Worm (Caenorhabditis elegans): ENCODE data around the gene F28B4.1.

F28B4.1 gene

ce11 chrX:3204778-3205177, at the start of gene F28B4.1:
F28B4.1 (plus strand) TSS chrX:3205078.
- TF ChIP-seq klf-2 (GFP tag; conservative IDR thresholded peaks at IDR 0.05) (no peak), flt-1 (GFP tag; IDR thresholded peaks at IDR 0.05) (no peak), tab-1 (GFP tag; IDR thresholded peaks at IDR 0.05) (no peak), cog-1 (tag; optimal IDR thresholded peaks at IDR 0.05) (no peak)

ce11 chrX:3155111-3155843, 49.6 kb upstream of the F28B4.1 start:
- TF ChIP-seq ref-1 (GFP tag; conservative IDR thresholded peaks at IDR 0.05) (no peak), ztf-23 (GFP tag; IDR thresholded peaks at IDR 0.05) (no peak), cog-1 (tag; optimal IDR thresholded peaks at IDR 0.05) (no peak), T22C8.4 (GFP tag; IDR thresholded peaks at IDR 0.05) (no peak), tab-1 (GFP tag; IDR thresholded peaks at IDR 0.05) (no peak), ztf-29 (GFP tag; IDR thresholded peaks at IDR 0.05) (no peak)

ce11 chrX:3156062-3156791, 48.7 kb upstream of the F28B4.1 start:
- TF ChIP-seq klf-2 (GFP tag; conservative IDR thresholded peaks at IDR 0.05) (no peak), flt-1 (GFP tag; IDR thresholded peaks at IDR 0.05) (no peak), med-1 (GFP tag; optimal IDR thresholded peaks at IDR 0.05; ENCODE audit: insufficient read depth) (no peak), tab-1 (GFP tag; IDR thresholded peaks at IDR 0.05) (no peak), ztf-29 (GFP tag; IDR thresholded peaks at IDR 0.05) (no peak), T22C8.4 (GFP tag; IDR thresholded peaks at IDR 0.05) (no peak), ztf-23 (GFP tag; IDR thresholded peaks at IDR 0.05) (no peak), cog-1 (tag; optimal IDR thresholded peaks at IDR 0.05) (no peak), ref-1 (GFP tag; conservative IDR thresholded peaks at IDR 0.05) (no peak)

ce11 chrX:3159542-3159941, 45.3 kb upstream of the F28B4.1 start, which contains the start of gene gcc-1:
gcc-1 (plus strand) TSS chrX:3159940.
- 0 out of 2 replicates have a peak, but pooled peaks have one; percentile 27 for TF ChIP-seq T22C8.4 (GFP tag; IDR thresholded peaks at IDR 0.05)
- TF ChIP-seq ref-1 (GFP tag; conservative IDR thresholded peaks at IDR 0.05), result no peak
- TF ChIP-seq ztf-23 (GFP tag; IDR thresholded peaks at IDR 0.05), result no peak
- TF ChIP-seq flt-1 (GFP tag; IDR thresholded peaks at IDR 0.05), result no peak
- TF ChIP-seq cog-1 (tag; optimal IDR thresholded peaks at IDR 0.05), result peak; percentile 24
- TF ChIP-seq tab-1 (GFP tag; IDR thresholded peaks at IDR 0.05), result no peak
- TF ChIP-seq med-1 (GFP tag; optimal IDR thresholded peaks at IDR 0.05; ENCODE audit: insufficient read depth), result no peak
- no peak for TF ChIP-seq klf-2 (GFP tag; conservative IDR thresholded peaks at IDR 0.05)
- TF ChIP-seq ztf-29 (GFP tag; IDR thresholded peaks at IDR 0.05), result no peak

ce11 chrX:3163972-3164575, 40.8 kb upstream of the F28B4.1 start, which contains the start of gene syx-6:
syx-6 (plus strand) TSS chrX:3164525.
- TF ChIP-seq ztf-23 (GFP tag; IDR thresholded peaks at IDR 0.05) (no peak), ztf-29 (GFP tag; IDR thresholded peaks at IDR 0.05) (no peak), med-1 (GFP tag; optimal IDR thresholded peaks at IDR 0.05; ENCODE audit: insufficient read depth) (no peak), tab-1 (GFP tag; IDR thresholded peaks at IDR 0.05) (no peak), flt-1 (GFP tag; IDR thresholded peaks at IDR 0.05) (no peak)

- TF ChIP-seq med-1 (GFP tag; optimal IDR thresholded peaks at IDR 0.05; ENCODE audit: insufficient read depth), result no peak
- no peak for TF ChIP-seq tab-1 (GFP tag; IDR thresholded peaks at IDR 0.05)
- no peak for TF ChIP-seq flt-1 (GFP tag; IDR thresholded peaks at IDR 0.05)
- TF ChIP-seq ref-1 (GFP tag; conservative IDR thresholded peaks at IDR 0.05), result no peak
- TF ChIP-seq ztf-29 (GFP tag; IDR thresholded peaks at IDR 0.05), result no peak
- TF ChIP-seq T22C8.4 (GFP tag; IDR thresholded peaks at IDR 0.05), result no peak
- TF ChIP-seq klf-2 (GFP tag; conservative IDR thresholded peaks at IDR 0.05), result no peak
- TF ChIP-seq ztf-23 (GFP tag; IDR thresholded peaks at IDR 0.05), result no peak
Measured at ce11 chrX:3165569-3165968, 39.3 kb upstream of the F28B4.1 start, which contains the start of gene pfut-1. pfut-1 (plus strand) TSS chrX:3165826.

- TF ChIP-seq T22C8.4 (GFP tag; IDR thresholded peaks at IDR 0.05) (no peak), med-1 (GFP tag; optimal IDR thresholded peaks at IDR 0.05; ENCODE audit: insufficient read depth) (no peak), tab-1 (GFP tag; IDR thresholded peaks at IDR 0.05) (no peak), klf-2 (GFP tag; conservative IDR thresholded peaks at IDR 0.05) (no peak), cog-1 (tag; optimal IDR thresholded peaks at IDR 0.05) (no peak), flt-1 (GFP tag; IDR thresholded peaks at IDR 0.05) (no peak), ztf-23 (GFP tag; IDR thresholded peaks at IDR 0.05) (no peak), ref-1 (GFP tag; conservative IDR thresholded peaks at IDR 0.05) (no peak), ztf-29 (GFP tag; IDR thresholded peaks at IDR 0.05) (no peak)
Measured at ce11 chrX:3170456-3170855, 34.4 kb upstream of the F28B4.1 start, which contains the start of gene C15C7.6. C15C7.6 (minus strand) TSS chrX:3170556.

ce11 chrX:3176728-3177127, 28.1 kb upstream of the F28B4.1 start:
- TF ChIP-seq T22C8.4 (GFP tag; IDR thresholded peaks at IDR 0.05) (no peak), ref-1 (GFP tag; conservative IDR thresholded peaks at IDR 0.05) (no peak), ztf-29 (GFP tag; IDR thresholded peaks at IDR 0.05) (no peak), ztf-23 (GFP tag; IDR thresholded peaks at IDR 0.05) (no peak), flt-1 (GFP tag; IDR thresholded peaks at IDR 0.05) (no peak), med-1 (GFP tag; optimal IDR thresholded peaks at IDR 0.05; ENCODE audit: insufficient read depth) (no peak), cog-1 (tag; optimal IDR thresholded peaks at IDR 0.05) (no peak), tab-1 (GFP tag; IDR thresholded peaks at IDR 0.05) (no peak), klf-2 (GFP tag; conservative IDR thresholded peaks at IDR 0.05) (no peak)

- no peak for TF ChIP-seq T22C8.4 (GFP tag; IDR thresholded peaks at IDR 0.05)
- no peak for TF ChIP-seq med-1 (GFP tag; optimal IDR thresholded peaks at IDR 0.05; ENCODE audit: insufficient read depth)
Measured at ce11 chrX:3178501-3178900, 26.4 kb upstream of the F28B4.1 start, which contains the start of gene klp-4. klp-4 (minus strand) TSS chrX:3178701.
